Worm (Caenorhabditis elegans) whole organism, midembryonic: ENCODE measurements around the gene F16B4.2.

Experiments
- T22C8.4 ChIP-seq: fragments of 200-800 bp; sonication (Bioruptor generic); IDR thresholded peaks from 2 replicates; pipeline ENCODE4 v1.3.6; 2022; ENCODE audit warnings: missing genetic modification characterization, missing compliant biosample characterization
- cog-1 ChIP-seq: sonication (generic microtip); optimal IDR thresholded peaks from 2 replicates; lab custom pipeline; 2016; ENCODE audit warnings: missing genetic modification characterization, missing compliant biosample characterization
- flt-1 ChIP-seq: fragments of 200-800 bp; sonication (Bioruptor generic); IDR thresholded peaks from 2 replicates; pipeline ENCODE4 v1.3.6; 2022; ENCODE audit warnings: missing genetic modification characterization, missing compliant biosample characterization
- klf-2 ChIP-seq: fragments of 200-800 bp; sonication (Bioruptor generic); conservative IDR thresholded peaks from 2 replicates; pipeline ENCODE4 v1.3.6; 2022; ENCODE audit warnings: missing genetic modification reagents, missing genetic modification characterization, missing compliant biosample characterization
- med-1 ChIP-seq: sonication (generic microtip); optimal IDR thresholded peaks from 2 replicates; lab custom pipeline; 2017; ENCODE audit warnings: missing genetic modification characterization, mild to moderate bottlenecking, missing compliant biosample characterization, antibody characterized with exemption, missing genetic modification reagents; ENCODE audit not compliant: insufficient read depth
- ref-1 ChIP-seq: fragments of 200-800 bp; sonication (Bioruptor generic); conservative IDR thresholded peaks from 2 replicates; pipeline ENCODE4 v1.3.6; 2022; ENCODE audit warnings: missing genetic modification reagents, missing genetic modification characterization, missing compliant biosample characterization
- tab-1 ChIP-seq: fragments of 200-800 bp; sonication (Bioruptor generic); IDR thresholded peaks from 2 replicates; pipeline ENCODE4 v1.3.6; 2022; ENCODE audit warnings: missing genetic modification characterization, missing compliant biosample characterization
- ztf-29 ChIP-seq: fragments of 200-800 bp; sonication (Bioruptor generic); IDR thresholded peaks from 2 replicates; pipeline ENCODE4 v1.3.6; 2022; ENCODE audit warnings: missing genetic modification reagents, missing genetic modification characterization, missing compliant biosample characterization

DNA sequence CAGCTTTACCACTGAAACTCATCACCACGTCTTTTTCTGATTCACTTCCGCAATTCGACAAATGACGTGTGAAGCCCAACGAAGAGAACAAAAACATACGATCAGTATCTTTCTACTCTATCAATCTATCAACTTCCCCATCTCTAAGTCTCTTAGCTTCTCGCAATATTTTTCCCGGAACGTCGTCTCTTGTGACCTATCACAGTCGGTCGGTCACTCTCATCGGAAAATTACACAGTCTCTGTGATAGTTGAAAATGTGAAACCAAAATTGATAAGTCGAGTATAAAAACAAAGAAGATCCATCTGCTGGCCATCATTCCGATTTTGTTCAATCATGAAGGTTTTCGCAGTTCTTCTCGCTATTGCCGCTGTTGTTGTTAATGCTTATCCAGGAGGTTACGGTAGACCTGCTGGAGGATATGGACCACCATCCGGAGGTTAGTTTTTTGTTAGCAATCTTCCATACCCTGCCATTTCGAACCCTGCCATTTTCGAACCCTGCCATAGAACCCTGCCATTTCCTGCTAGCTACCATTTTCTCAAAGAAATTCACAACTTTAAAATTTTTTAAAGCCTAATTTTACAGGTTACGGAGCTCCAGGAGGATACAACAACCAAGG lies 6.9 kb upstream of the F16B4.2 start, which contains the start of gene F16B4.4:
- TF ChIP-seq tab-1 = no peak
- no peak for TF ChIP-seq ref-1 (GFP tag; lab: Robert Waterston, UW)
- no peak for TF ChIP-seq klf-2 (GFP tag; lab: Robert Waterston, UW)
- TF ChIP-seq med-1 = no peak
- TF ChIP-seq flt-1 (GFP tag; lab: Robert Waterston, UW) = no peak
- no peak for TF ChIP-seq cog-1
- no peak for TF ChIP-seq T22C8.4 (GFP tag; lab: Robert Waterston, UW)
- no peak for TF ChIP-seq ztf-29 (GFP tag; lab: Robert Waterston, UW)
